Fruit fly (Drosophila melanogaster): ENCODE measurements around the gene CG15394.

dm6 chr2L:2584461-2585056 is 7.1 kb upstream of the CG15394 start:
- no peak for TF ChIP-seq h (optimal IDR thresholded peaks at IDR 0.05)
- TF ChIP-seq psq (optimal IDR thresholded peaks at IDR 0.05): no peak
- no peak for TF ChIP-seq Myc (optimal IDR thresholded peaks at IDR 0.05)
- no peak for TF ChIP-seq Sin3A (optimal IDR thresholded peaks at IDR 0.05)
- no peak for TF ChIP-seq ttk (optimal IDR thresholded peaks at IDR 0.05)

Measured in Kc167 (cell line).